Worm (Caenorhabditis elegans): Measurements from ENCODE around the gene glb-2.
"Not testable (repeated sequence)": the region's sequence is repeated elsewhere in the genome, so short reads cannot be mapped to it uniquely, and the experiment has no call there.

DNA sequence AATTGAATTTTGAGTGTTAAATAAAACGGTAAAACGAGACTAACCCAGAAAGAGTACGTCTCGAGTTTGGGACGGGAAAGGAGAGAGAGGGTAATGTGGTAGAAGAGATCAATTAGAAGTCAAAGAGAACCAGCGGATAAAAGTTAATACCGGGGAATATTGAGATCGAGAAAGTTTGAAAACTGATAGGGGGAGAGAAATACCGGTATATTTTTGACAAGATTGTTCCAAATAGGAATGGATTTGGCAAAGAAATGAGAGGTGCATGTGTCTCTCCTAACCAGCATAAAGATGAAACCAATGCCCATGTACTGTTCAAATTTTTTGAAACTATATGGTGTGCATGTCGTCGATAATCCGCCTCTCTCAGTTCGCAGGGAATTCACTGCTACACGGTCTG lies 8.3 kb downstream of the glb-2 start, which contains the start of gene C06E4.5:
- TF ChIP-seq rnt-1 (tag; optimal IDR thresholded peaks at IDR 0.05); skn-1 (tag; optimal IDR thresholded peaks at IDR 0.05); F16B12.6 (tag; optimal IDR thresholded peaks at IDR 0.05); ets-5 (GFP tag; IDR thresholded peaks at IDR 0.05); aly-2 (tag; optimal IDR thresholded peaks at IDR 0.05): not testable (repeated sequence)
